Fruit fly (Drosophila melanogaster): ENCODE measurements around the gene dome.

dm6 chrX:19717988-19718973 lies 35.0 kb upstream of the dome start, which contains the start of gene CG12531:
- TF ChIP-seq CG6854 (GFP tag; optimal IDR thresholded peaks at IDR 0.05) (no peak), dac (GFP tag; optimal IDR thresholded peaks at IDR 0.05) (no peak), Eip75B (GFP tag; optimal IDR thresholded peaks at IDR 0.05) (no peak), salr (GFP tag; optimal IDR thresholded peaks at IDR 0.05) (no peak), CG6163 (GFP tag; IDR thresholded peaks at IDR 0.05) (no peak), topi (GFP tag; optimal IDR thresholded peaks at IDR 0.05) (no peak)
